Worm (Caenorhabditis elegans): Measurements from ENCODE around the gene nlp-23.

DNA sequence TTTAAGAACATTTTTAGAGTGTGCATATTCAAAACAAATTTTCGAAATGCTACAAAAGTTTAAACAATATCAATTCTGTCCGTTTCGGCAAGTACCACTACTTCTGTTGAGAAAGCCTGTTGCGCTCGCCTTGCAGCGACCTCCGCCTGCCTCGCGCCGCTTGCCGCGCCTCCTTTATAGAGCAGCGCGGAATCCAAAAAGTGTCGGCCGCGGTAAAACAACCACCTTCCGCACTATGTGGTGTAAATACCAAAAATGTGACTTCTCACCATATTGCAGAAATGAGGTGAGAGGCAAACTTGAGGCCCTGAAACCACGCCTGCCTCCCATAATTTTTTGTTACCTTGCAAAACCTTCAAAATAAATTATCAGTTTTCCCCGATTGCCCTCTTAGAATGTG lies 10.2 kb upstream of the nlp-23 start:
- TF ChIP-seq scrt-1 (GFP tag; IDR thresholded peaks at IDR 0.05) (no peak), hnd-1 (tag; optimal IDR thresholded peaks at IDR 0.05) (no peak), ets-7 (tag; optimal IDR thresholded peaks at IDR 0.05) (no peak), ceh-13 (GFP tag; optimal IDR thresholded peaks at IDR 0.05) (no peak), tbx-11 (GFP tag; IDR thresholded peaks at IDR 0.05) (no peak), ama-1 (optimal IDR thresholded peaks at IDR 0.05) (no peak), flt-1 (GFP tag; IDR thresholded peaks at IDR 0.05) (no peak), tbx-37 (GFP tag; conservative IDR thresholded peaks at IDR 0.05) (no peak), hmbx-1 (tag; optimal IDR thresholded peaks at IDR 0.05) (no peak), B0310.2 (tag; optimal IDR thresholded peaks at IDR 0.05) (no peak), tra-4 (tag; optimal IDR thresholded peaks at IDR 0.05) (no peak), pes-1 (GFP tag; IDR thresholded peaks at IDR 0.05) (no peak), aly-1 (tag; optimal IDR thresholded peaks at IDR 0.05) (no peak), sea-1 (GFP tag; conservative IDR thresholded peaks at IDR 0.05) (no peak)
